Fruit fly (Drosophila melanogaster): ENCODE results near the gene dop.

- TF ChIP-seq Abd-B (GFP tag; optimal IDR thresholded peaks at IDR 0.05) (no peak), CG7357 (GFP tag; IDR thresholded peaks at IDR 0.05) (no peak), CG10209 (GFP tag; optimal IDR thresholded peaks at IDR 0.05) (no peak), psq (GFP tag; optimal IDR thresholded peaks at IDR 0.05) (no peak), mld (GFP tag; IDR thresholded peaks at IDR 0.05; ENCODE audit: partially characterized antibody) (no peak), gcm (GFP tag; optimal IDR thresholded peaks at IDR 0.05) (no peak), CG9727 (GFP tag; optimal IDR thresholded peaks at IDR 0.05) (no peak), fd3F (GFP tag; optimal IDR thresholded peaks at IDR 0.05) (no peak), zf30C (GFP tag; optimal IDR thresholded peaks at IDR 0.05) (no peak)
Measured at dm6 chr3L:15543049-15543448, 22.8 kb upstream of the dop start.

Data from whole organism, embryonic.